Worm (Caenorhabditis elegans) whole organism, L4 larva: Measurements from ENCODE around the gene cah-5.

Source experiments
- D1046.2 ChIP-seq: fragments of 200-800 bp; sonication (Bioruptor generic); IDR thresholded peaks from 2 replicates; pipeline ENCODE4 v1.3.6; 2022; ENCODE audit warnings: missing genetic modification characterization, missing compliant biosample characterization
- F10B5.3 ChIP-seq: sonication (generic microtip); optimal IDR thresholded peaks from 2 replicates; lab custom pipeline; 2016; ENCODE audit warnings: mild to moderate bottlenecking, missing genetic modification characterization, missing compliant biosample characterization
- F37D6.2 ChIP-seq: sonication (generic microtip); optimal IDR thresholded peaks from 2 replicates; lab custom pipeline; 2016; ENCODE audit warnings: mild to moderate bottlenecking, missing genetic modification characterization, missing compliant biosample characterization
- Y48G9A.11 ChIP-seq: fragments of 200-800 bp; sonication (Bioruptor generic); IDR thresholded peaks from 2 replicates; pipeline ENCODE4 v1.3.6; 2022; ENCODE audit warnings: missing genetic modification reagents, missing genetic modification characterization, missing compliant biosample characterization
- ZK546.5 ChIP-seq, 2 experiments: sonication (generic microtip); optimal IDR thresholded peaks; 2 replicates each; lab custom pipeline; 2017; ENCODE audit warnings: missing biosample characterization in 2 of 2, missing genetic modification characterization in 2 of 2
- aha-1 ChIP-seq: fragments of 150-350 bp; peaks from one replicate; lab custom pipeline; 2014; ENCODE audit warnings: missing biosample characterization, missing genetic modification characterization
- aly-2 ChIP-seq: sonication (generic microtip); optimal IDR thresholded peaks from 2 replicates; lab custom pipeline; 2018; ENCODE audit warnings: missing biosample characterization, missing genetic modification characterization
- arid-1 ChIP-seq: fragments of 200-800 bp; sonication (Bioruptor generic); conservative IDR thresholded peaks from 2 replicates; pipeline ENCODE4 v1.3.6; 2022; ENCODE audit warnings: missing genetic modification reagents, missing genetic modification characterization, missing compliant biosample characterization
- ceh-32 ChIP-seq: sonication (generic microtip); optimal IDR thresholded peaks from 2 replicates; lab custom pipeline; 2016; ENCODE audit warnings: mild to moderate bottlenecking, missing genetic modification characterization, missing compliant biosample characterization; ENCODE audit not compliant: poor library complexity
- ces-1 ChIP-seq: fragments of 150-350 bp; sonication (generic microtip); optimal IDR thresholded peaks from 4 replicates; lab custom pipeline; 2014; ENCODE audit warnings: missing biosample characterization, missing genetic modification reagents, missing genetic modification characterization
- cey-2 ChIP-seq: sonication (generic microtip); optimal IDR thresholded peaks from 3 replicates; lab custom pipeline; 2017; ENCODE audit warnings: missing genetic modification characterization, mild to moderate bottlenecking, missing compliant biosample characterization, antibody characterized with exemption, borderline replicate concordance; ENCODE audit not compliant: insufficient read depth
- ctbp-1 ChIP-seq: fragments of 200-800 bp; sonication (Bioruptor generic); IDR thresholded peaks from 2 replicates; pipeline ENCODE4 v1.3.6; 2022; ENCODE audit warnings: missing genetic modification reagents, missing genetic modification characterization, missing compliant biosample characterization
- daf-16 ChIP-seq, 3 experiments: sonication (generic microtip); optimal IDR thresholded peaks; 2 replicates each; lab custom pipeline; 2016 to 2017; ENCODE audit warnings: missing genetic modification characterization in 3 of 3, missing genetic modification reagents in 3 of 3, mild to moderate bottlenecking in 2 of 3, missing compliant biosample characterization in 2 of 3, missing biosample characterization in 1 of 3, moderate library complexity in 1 of 3
- daf-19 ChIP-seq: fragments of 200-800 bp; sonication (Bioruptor generic); conservative IDR thresholded peaks from 2 replicates; pipeline ENCODE4 v1.3.6; 2022; ENCODE audit warnings: missing genetic modification characterization, missing compliant biosample characterization
- daf-8 ChIP-seq: fragments of 200-800 bp; sonication (Bioruptor generic); IDR thresholded peaks from 2 replicates; pipeline ENCODE4 v1.3.6; 2022; ENCODE audit warnings: missing genetic modification characterization, missing compliant biosample characterization
- dmd-8 ChIP-seq: fragments of 200-800 bp; sonication (Bioruptor generic); IDR thresholded peaks from 2 replicates; pipeline ENCODE4 v1.3.6; 2022; ENCODE audit warnings: missing genetic modification characterization, missing compliant biosample characterization
- dmd-9 ChIP-seq: fragments of 200-800 bp; sonication (Bioruptor generic); IDR thresholded peaks from 2 replicates; pipeline ENCODE4 v1.3.6; 2022; ENCODE audit warnings: missing genetic modification reagents, missing genetic modification characterization, missing compliant biosample characterization
- fkh-10 ChIP-seq: fragments of 150-350 bp; optimal IDR thresholded peaks from 2 replicates; lab custom pipeline; 2014; ENCODE audit warnings: missing biosample characterization, missing genetic modification reagents, missing genetic modification characterization
- fos-1 ChIP-seq: fragments of 150-350 bp; optimal IDR thresholded peaks from 2 replicates; lab custom pipeline; 2014; ENCODE audit warnings: missing biosample characterization, missing genetic modification characterization
- hif-1 ChIP-seq, 2 experiments: sonication (generic microtip); optimal IDR thresholded peaks; 2 replicates each; lab custom pipeline; 2016 to 2017; ENCODE audit warnings: missing compliant biosample characterization in 2 of 2, missing genetic modification characterization in 2 of 2, missing genetic modification reagents in 2 of 2, missing genotype in 2 of 2, mild to moderate bottlenecking in 1 of 2
- hlh-11 ChIP-seq: fragments of 200-800 bp; sonication (Bioruptor generic); optimal IDR thresholded peaks from 2 replicates; lab custom pipeline; 2018; ENCODE audit warnings: mild to moderate bottlenecking, missing genetic modification characterization, missing compliant biosample characterization
- hlh-30 ChIP-seq: sonication (generic microtip); optimal IDR thresholded peaks from 2 replicates; lab custom pipeline; 2017; ENCODE audit warnings: antibody characterized with exemption, mild to moderate bottlenecking, missing genetic modification characterization, missing compliant biosample characterization; ENCODE audit not compliant: insufficient read depth
- hmg-1.1 ChIP-seq: fragments of 200-800 bp; sonication (Bioruptor generic); IDR thresholded peaks from 2 replicates; pipeline ENCODE4 v1.3.6; 2022; ENCODE audit warnings: missing genetic modification reagents, missing genetic modification characterization, missing compliant biosample characterization
- lim-7 ChIP-seq: fragments of 200-800 bp; sonication (Bioruptor generic); IDR thresholded peaks from 2 replicates; pipeline ENCODE4 v1.3.6; 2022; ENCODE audit warnings: missing genetic modification characterization, missing compliant biosample characterization
- lin-29 ChIP-seq: fragments of 200-800 bp; sonication (Bioruptor generic); IDR thresholded peaks from 2 replicates; pipeline ENCODE4 v1.3.6; 2022; ENCODE audit warnings: missing genetic modification reagents, missing genetic modification characterization, missing compliant biosample characterization
- lir-3 ChIP-seq: sonication (generic microtip); optimal IDR thresholded peaks from 2 replicates; lab custom pipeline; 2016; ENCODE audit warnings: mild to moderate bottlenecking, missing genetic modification characterization, missing compliant biosample characterization
- mdl-1 ChIP-seq, 2 experiments: fragments of 150-350 bp in 1 of 2; sonication (generic microtip) in 1 of 2; optimal IDR thresholded peaks; 2 replicates each; lab custom pipeline; 2014 to 2017; ENCODE audit warnings: missing biosample characterization in 2 of 2, missing genetic modification characterization in 2 of 2
- mep-1 ChIP-seq: fragments of 150-350 bp; sonication (generic microtip); optimal IDR thresholded peaks from 3 replicates; lab custom pipeline; 2014; ENCODE audit warnings: missing biosample characterization, missing genetic modification characterization
- mxl-3 ChIP-seq: fragments of 200-800 bp; sonication (Bioruptor generic); optimal IDR thresholded peaks from 2 replicates; lab custom pipeline; 2018; ENCODE audit warnings: mild to moderate bottlenecking, missing genetic modification characterization, missing compliant biosample characterization
- nhr-102 ChIP-seq: sonication (generic microtip); optimal IDR thresholded peaks from 2 replicates; lab custom pipeline; 2016; ENCODE audit warnings: mild to moderate bottlenecking, missing genetic modification characterization, moderate library complexity, missing compliant biosample characterization
- nhr-111 ChIP-seq: fragments of 200-800 bp; sonication (Bioruptor generic); optimal IDR thresholded peaks from 2 replicates; lab custom pipeline; 2018; ENCODE audit warnings: mild to moderate bottlenecking, missing genetic modification characterization, missing compliant biosample characterization
- nhr-237 ChIP-seq: sonication (generic microtip); optimal IDR thresholded peaks from 2 replicates; lab custom pipeline; 2017; ENCODE audit warnings: missing biosample characterization, missing genetic modification characterization
- nhr-42 ChIP-seq: fragments of 200-800 bp; sonication (Bioruptor generic); IDR thresholded peaks from 2 replicates; pipeline ENCODE4 v1.3.6; 2022; ENCODE audit warnings: missing genetic modification characterization, missing compliant biosample characterization
- nhr-76 ChIP-seq: fragments of 150-350 bp; optimal IDR thresholded peaks from 2 replicates; lab custom pipeline; 2014; ENCODE audit warnings: missing biosample characterization, missing genetic modification characterization
- nhr-77 ChIP-seq: fragments of 150-350 bp; optimal IDR thresholded peaks from 2 replicates; lab custom pipeline; 2014; ENCODE audit warnings: missing biosample characterization, missing genetic modification characterization
- pha-4 ChIP-seq, 2 experiments: fragments of 150-350 bp in 1 of 2; fragments of 200-800 bp in 1 of 2; sonication (Bioruptor generic) in 1 of 2; IDR thresholded peaks in 1 of 2; optimal IDR thresholded peaks in 1 of 2; 2 replicates each; pipeline versions ENCODE4 v1.3.6 to Lab custom; 2014 to 2022; ENCODE audit warnings: missing genetic modification characterization in 2 of 2, missing genetic modification reagents in 2 of 2, missing biosample characterization in 1 of 2, missing compliant biosample characterization in 1 of 2
- pqm-1 ChIP-seq: sonication (generic microtip); optimal IDR thresholded peaks from 2 replicates; lab custom pipeline; 2017; ENCODE audit warnings: missing biosample characterization, missing genetic modification characterization
- snpc-1.2 ChIP-seq: fragments of 200-800 bp; sonication (Bioruptor generic); IDR thresholded peaks from 2 replicates; pipeline ENCODE4 v1.3.6; 2022; ENCODE audit warnings: missing genetic modification reagents, missing genetic modification characterization, missing compliant biosample characterization
- unc-62 ChIP-seq, 3 experiments: fragments of 150-350 bp in 1 of 3; sonication (generic microtip); optimal IDR thresholded peaks in 2 of 3; peaks in 1 of 3; 1 replicate in 1 of 3; 2 replicates in 2 of 3; lab custom pipeline; 2014 to 2017; ENCODE audit warnings: missing biosample characterization in 3 of 3, missing genetic modification characterization in 3 of 3, missing genetic modification reagents in 3 of 3, missing genotype in 1 of 3
- vab-7 ChIP-seq: fragments of 200-800 bp; sonication (Bioruptor generic); IDR thresholded peaks from 2 replicates; pipeline ENCODE4 v1.3.6; 2022; ENCODE audit warnings: missing genetic modification reagents, missing genetic modification characterization, missing compliant biosample characterization
- zfp-3 ChIP-seq: fragments of 200-800 bp; sonication (Bioruptor generic); conservative IDR thresholded peaks from 2 replicates; pipeline ENCODE4 v1.3.6; 2022; ENCODE audit warnings: missing genetic modification reagents, missing genetic modification characterization, missing compliant biosample characterization
- zip-11 ChIP-seq: fragments of 200-800 bp; sonication (Bioruptor generic); IDR thresholded peaks from 2 replicates; pipeline ENCODE4 v1.3.6; 2022; ENCODE audit warnings: missing genetic modification characterization, missing compliant biosample characterization
- ztf-11 ChIP-seq: fragments of 150-350 bp; optimal IDR thresholded peaks from 2 replicates; lab custom pipeline; 2014; ENCODE audit warnings: missing biosample characterization, missing genetic modification characterization
- ztf-7 ChIP-seq: fragments of 150-350 bp; optimal IDR thresholded peaks from 2 replicates; lab custom pipeline; 2014; ENCODE audit warnings: missing biosample characterization, missing genetic modification characterization

The cah-5 gene

ce11 chrX:7033716-7034270 lies 14.0 kb downstream of the cah-5 start:
- TF ChIP-seq unc-62 (GFP tag; optimal IDR thresholded peaks at IDR 0.05 in 1 of 2; lab: Kevin White, UChicago) (peak in 1 of 2 experiments; percentile 96), unc-62 (tag; optimal IDR thresholded peaks at IDR 0.05; lab: Kevin White, UChicago) (no peak), fkh-10 (GFP tag; lab: Kevin White, UChicago) (no peak), F10B5.3 (no peak), ZK546.5 (tag; optimal IDR thresholded peaks at IDR 0.05; lab: Kevin White, UChicago) (no peak), lin-29 (no peak), aha-1 (tag; lab: Kevin White, UChicago) (peak; percentile 30), lim-7 (GFP tag; lab: Robert Waterston, UW) (no peak)
- TF ChIP-seq, all 104 proteins: peak for 2

ce11 chrX:7035937-7036336 lies 16.1 kb downstream of the cah-5 start, which contains the start of gene cest-19:
cest-19 (minus strand) TSS chrX:7036037.
- TF ChIP-seq hif-1 (tag; optimal IDR thresholded peaks at IDR 0.05; lab: Kevin White, UChicago) = no peak
- no peak for TF ChIP-seq ces-1 (GFP tag; lab: Kevin White, UChicago)
- TF ChIP-seq nhr-77 = no peak
- TF ChIP-seq vab-7 (GFP tag; lab: Robert Waterston, UW) = no peak
- TF ChIP-seq ZK546.5 (tag; optimal IDR thresholded peaks at IDR 0.05; lab: Kevin White, UChicago) = no peak
- no peak for TF ChIP-seq lin-29
- no peak for TF ChIP-seq cey-2
- no peak for TF ChIP-seq aly-2 (tag; lab: Kevin White, UChicago)
- TF ChIP-seq nhr-76 (tag; lab: Kevin White, UChicago) = no peak
- no peak for TF ChIP-seq F37D6.2
- TF ChIP-seq ctbp-1 = no peak
- no peak for TF ChIP-seq nhr-237
- TF ChIP-seq mdl-1 (tag; optimal IDR thresholded peaks at IDR 0.05; lab: Kevin White, UChicago) = no peak
- TF ChIP-seq nhr-111 (GFP tag; lab: Kevin White, UChicago) = no peak
- TF ChIP-seq fos-1 (tag; lab: Kevin White, UChicago) = no peak
- TF ChIP-seq hlh-30 (tag; lab: Kevin White, UChicago) = no peak
- TF ChIP-seq pqm-1 (tag; lab: Kevin White, UChicago) = no peak
- TF ChIP-seq Y48G9A.11 = no peak
- no peak for TF ChIP-seq snpc-1.2 (GFP tag; lab: Robert Waterston, UW)

ce11 chrX:7037998-7038397 lies 18.2 kb downstream of the cah-5 start:
- TF ChIP-seq lim-7 (GFP tag; lab: Robert Waterston, UW) = no peak
- no peak for TF ChIP-seq daf-8 (GFP tag; lab: Robert Waterston, UW)
- TF ChIP-seq ztf-7 (tag; lab: Kevin White, UChicago) = no peak
- no peak for TF ChIP-seq hlh-11 (tag; lab: Kevin White, UChicago)
- TF ChIP-seq hmg-1.1 = no peak
- TF ChIP-seq ztf-11 (tag; lab: Kevin White, UChicago) = no peak
- TF ChIP-seq ctbp-1 = 0 out of 2 replicates have a peak, but pooled peaks have one; percentile 15
- TF ChIP-seq daf-19 (GFP tag; lab: Robert Waterston, UW) = no peak
- TF ChIP-seq fkh-10 (GFP tag; lab: Kevin White, UChicago) = peak; percentile 7
- TF ChIP-seq D1046.2 (GFP tag; lab: Robert Waterston, UW) = no peak
- no peak for TF ChIP-seq lir-3 (tag; lab: Kevin White, UChicago)
- peak; percentile 26 for TF ChIP-seq aha-1 (tag; lab: Kevin White, UChicago)
- no peak for TF ChIP-seq dmd-9 (GFP tag; lab: Robert Waterston, UW)

- TF ChIP-seq pha-4 (GFP tag; IDR thresholded peaks at IDR 0.05; lab: Robert Waterston, UW) (no peak), pha-4 (tag; optimal IDR thresholded peaks at IDR 0.05; lab: Kevin White, UChicago) (no peak), nhr-42 (GFP tag; lab: Robert Waterston, UW) (no peak), pqm-1 (tag; lab: Kevin White, UChicago) (no peak), nhr-102 (tag; lab: Kevin White, UChicago) (no peak), ces-1 (GFP tag; lab: Kevin White, UChicago) (peak; percentile 97), ceh-32 (tag; lab: Kevin White, UChicago) (no peak), mxl-3 (GFP tag; lab: Kevin White, UChicago) (no peak), zfp-3 (GFP tag; lab: Robert Waterston, UW) (no peak), daf-16 (GFP tag; optimal IDR thresholded peaks at IDR 0.05; lab: Kevin White, UChicago) (no peak), daf-16 (tag; optimal IDR thresholded peaks at IDR 0.05; lab: Kevin White, UChicago) (no peak), fos-1 (tag; lab: Kevin White, UChicago) (no peak), mep-1 (peak; percentile 21), unc-62 (GFP tag; optimal IDR thresholded peaks at IDR 0.05 in 1 of 2; lab: Kevin White, UChicago) (no peak), unc-62 (tag; optimal IDR thresholded peaks at IDR 0.05; lab: Kevin White, UChicago) (no peak), arid-1 (no peak), zip-11 (GFP tag; lab: Robert Waterston, UW) (no peak), dmd-8 (GFP tag; lab: Robert Waterston, UW) (no peak)
These were observed 20.9 kb downstream of the cah-5 start for ce11 chrX:7040760-7041159.
